Worm (Caenorhabditis elegans): ENCODE measurements around the gene srj-26.
"Not testable (repeated sequence)": the region's sequence is repeated elsewhere in the genome, so short reads cannot be mapped to it uniquely, and the experiment has no call there.

srj-26 gene

DNA sequence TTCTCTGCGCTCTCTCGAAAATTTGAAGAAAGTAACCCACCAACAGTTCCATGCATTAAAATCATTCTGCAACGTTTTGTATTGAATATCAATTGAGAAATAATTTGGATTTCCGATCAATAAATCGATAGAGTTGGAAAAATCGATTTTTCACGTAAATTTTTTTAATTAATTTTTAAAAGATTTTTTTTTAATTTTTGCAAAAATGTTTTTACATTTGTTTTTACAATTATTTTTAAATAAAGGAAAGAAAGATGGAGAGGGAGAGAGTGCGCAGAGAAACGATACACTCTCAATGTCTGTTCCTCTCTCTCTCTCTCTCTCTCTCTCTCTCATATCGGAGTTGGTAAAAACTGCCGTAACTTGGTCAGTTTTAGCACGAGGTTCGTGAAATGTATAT lies 4.6 kb downstream of the srj-26 start, which contains the start of gene ZK262.19:
Gene ZK262.19 (minus strand): TSS at position 101 of the 400 bp plus-strand sequence.
- no peak for TF ChIP-seq unc-62 (GFP tag; optimal IDR thresholded peaks at IDR 0.05)

DNA sequence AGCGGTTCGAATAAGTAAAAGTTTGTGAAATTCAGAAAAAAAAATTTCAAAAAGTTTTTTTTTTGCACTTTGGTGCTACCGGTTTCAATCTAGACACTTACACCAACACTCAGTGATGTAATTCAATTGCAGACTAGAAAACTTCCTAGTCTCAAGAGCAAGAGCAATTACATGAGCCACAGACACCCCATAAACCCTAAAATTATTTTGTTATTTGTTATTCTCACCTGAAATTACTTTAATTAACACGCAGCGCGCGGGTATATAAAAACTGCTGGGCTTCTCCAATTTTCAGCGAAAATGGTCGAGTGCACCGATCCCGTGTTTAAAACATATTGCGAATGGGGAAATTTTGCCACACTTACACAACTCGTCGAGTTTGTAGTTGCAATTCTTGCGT lies 5.4 kb downstream of the srj-26 start, which contains the start of gene srw-83:
Gene srw-83 (plus strand): TSS at position 301 of the 400 bp plus-strand sequence.
- no peak for TF ChIP-seq unc-62 (GFP tag; optimal IDR thresholded peaks at IDR 0.05)

DNA sequence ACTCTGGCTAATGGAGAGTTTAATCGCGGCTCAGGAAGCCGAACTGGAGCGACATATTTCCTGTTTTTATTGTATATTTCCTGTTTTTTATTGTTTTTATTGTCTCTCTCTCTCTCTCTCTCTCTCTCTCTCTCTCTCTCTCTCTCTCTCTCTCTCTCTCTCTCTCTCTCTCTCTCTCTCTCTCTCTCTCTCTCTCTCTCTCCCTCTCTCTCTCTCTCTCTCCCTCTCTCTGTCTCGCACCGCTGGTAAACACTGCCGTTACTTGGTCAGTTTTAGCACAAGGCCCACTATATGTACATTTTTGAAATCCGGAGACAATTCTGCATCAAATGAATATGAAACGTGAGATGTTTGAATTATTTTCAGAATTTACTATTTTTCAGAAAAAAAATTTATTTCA lies 9.9 kb downstream of the srj-26 start:
- TF ChIP-seq unc-62 (GFP tag; optimal IDR thresholded peaks at IDR 0.05), result no peak

DNA sequence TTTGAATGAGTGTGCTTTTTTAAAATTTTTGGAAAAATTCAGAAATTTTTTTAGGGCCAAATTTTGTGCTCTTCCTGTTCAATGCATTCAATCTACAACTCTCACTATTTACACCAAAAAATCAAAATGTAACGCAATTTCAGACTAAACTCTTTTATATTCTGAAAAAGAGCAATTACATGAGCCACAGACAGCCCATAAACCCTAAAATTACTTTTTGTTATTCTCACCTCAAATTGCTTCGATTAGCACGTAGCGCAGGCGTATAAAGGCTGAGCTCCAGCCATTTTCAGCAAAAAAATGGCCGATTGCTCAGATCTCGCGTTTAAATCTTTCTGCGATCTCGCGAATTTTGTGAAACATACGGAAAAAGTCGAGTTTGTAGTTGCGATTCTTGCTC lies 10.6 kb downstream of the srj-26 start, which contains the start of gene srw-82:
Gene srw-82 (plus strand): TSS at position 301 of the 400 bp plus-strand sequence.
- TF ChIP-seq unc-62 (GFP tag; optimal IDR thresholded peaks at IDR 0.05), result no peak

DNA sequence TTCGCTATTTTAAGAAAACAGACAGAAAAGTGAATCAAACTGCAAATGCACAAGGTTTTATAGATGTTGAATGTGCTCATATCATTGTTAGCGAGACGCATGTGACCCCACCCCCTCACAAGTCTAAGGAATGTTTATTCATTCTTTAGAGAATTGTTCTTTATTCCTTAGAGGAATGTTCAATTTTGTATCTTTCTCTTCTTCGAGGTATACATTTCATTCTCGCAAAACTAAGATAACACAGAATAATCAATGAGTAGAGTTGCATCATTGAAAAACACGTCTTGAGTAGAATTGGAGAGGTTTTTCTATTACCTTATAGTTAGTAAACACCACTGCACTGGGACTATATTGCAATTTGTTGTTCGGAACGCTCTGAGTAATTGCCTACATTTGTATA lies 14.1 kb downstream of the srj-26 start, which contains the start of gene ZK262.20:
Gene ZK262.20 (minus strand): TSS at position 101 of the 400 bp plus-strand sequence.
- no peak for TF ChIP-seq unc-62 (GFP tag; optimal IDR thresholded peaks at IDR 0.05)

DNA sequence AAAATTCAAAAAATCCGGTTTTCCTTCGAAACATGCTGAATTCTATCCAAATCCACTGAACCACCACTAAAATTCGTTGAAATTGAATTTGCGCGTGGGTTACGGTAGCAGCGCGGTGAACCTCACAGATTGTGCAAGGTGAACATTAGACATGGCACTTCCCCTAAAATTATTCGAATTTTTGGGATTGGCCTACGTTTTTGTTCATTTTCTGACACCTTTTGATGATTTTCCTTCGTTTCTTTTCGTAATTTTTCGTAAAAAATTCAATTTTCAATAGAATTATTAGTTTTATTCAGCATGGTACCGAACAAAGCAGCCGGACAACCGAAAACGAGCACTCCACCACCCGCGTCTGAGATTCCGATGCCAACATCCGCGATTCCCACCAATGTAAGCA lies 17.2 kb downstream of the srj-26 start, which contains the start of gene ZK262.8:
Gene ZK262.8 (plus strand): TSS at position 301 of the 400 bp plus-strand sequence.
- TF ChIP-seq unc-62 (GFP tag; optimal IDR thresholded peaks at IDR 0.05), result no peak

DNA sequence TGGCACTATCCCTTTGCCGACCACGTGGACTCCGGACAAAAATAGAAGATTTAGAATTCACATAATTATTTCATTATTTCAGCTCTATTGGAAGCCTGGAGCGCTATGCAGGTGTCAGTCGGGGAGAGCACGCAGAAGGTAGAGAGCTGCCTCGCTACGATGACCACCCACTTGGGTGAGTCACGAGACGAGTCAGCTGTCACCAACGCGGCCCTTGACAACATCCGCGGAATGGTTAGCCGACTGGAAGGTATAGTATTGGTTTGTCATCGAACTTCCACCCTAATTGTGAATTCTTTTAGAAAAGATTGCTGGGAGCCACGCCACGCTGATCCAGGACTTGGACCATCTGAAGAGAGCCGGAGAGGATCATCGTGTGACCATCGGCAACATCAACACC lies 18.6 kb downstream of the srj-26 start, which contains the start of gene ZK262.9:
Gene ZK262.9 (plus strand): TSS at position 301 of the 400 bp plus-strand sequence.
- not testable (repeated sequence) for TF ChIP-seq unc-62 (GFP tag; optimal IDR thresholded peaks at IDR 0.05)

DNA sequence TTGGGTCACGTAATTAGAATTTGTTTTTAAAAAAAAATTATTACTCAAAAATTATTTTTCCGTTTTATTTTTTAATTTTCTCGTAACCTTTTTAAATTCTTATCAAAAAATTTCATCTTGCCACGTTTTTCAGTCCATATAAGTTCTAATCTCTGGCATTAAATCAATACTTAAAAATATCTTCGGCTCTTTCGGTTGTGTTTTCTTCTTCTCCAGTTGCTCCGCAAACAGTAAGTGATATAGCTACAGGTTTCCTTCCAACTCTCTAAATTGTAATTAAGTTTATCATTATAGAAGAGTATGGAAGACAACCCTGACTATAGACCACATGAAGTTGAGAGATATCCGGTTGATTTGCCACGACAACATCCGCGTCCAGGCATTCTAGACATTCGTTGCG lies 23.2 kb downstream of the srj-26 start, which contains the start of gene ZK228.1:
Gene ZK228.1 (plus strand): TSS at position 301 of the 400 bp plus-strand sequence.
- no peak for TF ChIP-seq unc-62 (GFP tag; optimal IDR thresholded peaks at IDR 0.05)

DNA sequence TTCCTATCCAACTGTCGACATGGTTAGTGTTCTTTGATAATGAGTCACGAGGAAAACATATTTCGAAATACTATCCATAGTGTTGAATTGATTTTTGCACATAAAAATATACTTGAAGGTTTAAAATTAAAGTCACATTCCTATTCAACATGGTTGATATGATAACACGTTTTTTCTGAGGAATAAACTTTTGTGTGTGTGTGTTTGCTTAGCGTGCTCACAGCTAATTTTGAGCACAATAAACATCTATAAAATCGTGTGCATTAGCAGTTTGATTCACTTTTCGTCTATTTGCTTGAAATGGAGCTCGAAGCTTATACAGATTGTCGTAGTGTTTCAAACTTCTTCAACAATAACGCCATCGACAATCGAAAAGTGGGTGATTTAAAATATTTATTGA lies 35.7 kb downstream of the srj-26 start, which contains the start of gene ZK228.10:
Gene ZK228.10 (plus strand): TSS at position 301 of the 400 bp plus-strand sequence.
- no peak for TF ChIP-seq unc-62 (GFP tag; optimal IDR thresholded peaks at IDR 0.05)

DNA sequence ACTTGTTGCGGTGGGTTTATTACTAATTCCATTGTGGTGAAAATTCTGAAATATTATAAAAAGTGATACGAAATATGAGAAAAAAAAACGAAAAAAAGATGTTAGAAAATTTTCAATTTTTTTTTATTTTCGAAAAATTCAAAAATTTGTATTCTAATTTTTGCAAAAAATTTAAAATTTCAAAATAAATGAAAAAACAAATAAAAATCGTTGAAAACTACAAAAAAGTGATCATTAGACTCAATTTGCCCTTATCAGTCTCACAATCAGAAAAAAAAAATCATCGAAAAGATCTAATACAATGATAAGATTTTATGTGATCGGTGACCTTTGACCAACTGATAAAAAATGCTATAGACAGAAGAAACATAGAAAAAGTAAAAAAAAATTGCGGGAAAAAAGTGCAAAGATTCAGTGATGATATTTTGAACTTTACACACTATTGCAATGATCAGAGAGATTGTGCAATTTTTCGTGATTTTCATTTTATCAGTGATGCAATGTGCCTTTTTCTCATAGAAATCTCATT lies 40.4 kb downstream of the srj-26 start, which contains the start of gene ZK228.3:
Gene ZK228.3 (minus strand): TSS at position 51 of the 529 bp plus-strand sequence.
- no peak for TF ChIP-seq unc-62 (GFP tag; optimal IDR thresholded peaks at IDR 0.05)

DNA sequence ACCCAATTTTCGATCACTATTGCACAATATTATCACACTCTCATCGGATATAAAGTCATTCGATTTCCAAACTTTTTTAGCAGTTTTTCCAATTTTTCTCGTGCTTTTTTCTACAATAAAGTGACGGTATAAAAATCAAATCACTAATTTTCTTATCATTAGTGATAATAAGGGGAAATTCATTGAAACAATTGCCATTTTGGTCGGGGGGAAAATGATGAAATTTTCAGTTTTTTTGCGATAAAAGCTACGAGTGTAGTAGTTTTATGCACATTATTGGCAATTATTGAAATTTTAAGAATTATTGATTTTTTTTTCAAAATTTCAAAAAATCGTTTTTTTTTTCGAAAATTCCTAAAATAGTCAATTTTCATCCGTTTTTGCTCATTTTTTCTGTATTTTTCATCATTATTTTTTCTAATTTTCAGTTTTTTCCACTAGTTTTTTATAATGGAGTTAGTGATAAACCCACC lies 41.5 kb downstream of the srj-26 start, which contains the start of gene ZK228.4:
Gene ZK228.4 (plus strand): TSS at position 423 of the 473 bp plus-strand sequence.
- no peak for TF ChIP-seq unc-62 (GFP tag; optimal IDR thresholded peaks at IDR 0.05)

DNA sequence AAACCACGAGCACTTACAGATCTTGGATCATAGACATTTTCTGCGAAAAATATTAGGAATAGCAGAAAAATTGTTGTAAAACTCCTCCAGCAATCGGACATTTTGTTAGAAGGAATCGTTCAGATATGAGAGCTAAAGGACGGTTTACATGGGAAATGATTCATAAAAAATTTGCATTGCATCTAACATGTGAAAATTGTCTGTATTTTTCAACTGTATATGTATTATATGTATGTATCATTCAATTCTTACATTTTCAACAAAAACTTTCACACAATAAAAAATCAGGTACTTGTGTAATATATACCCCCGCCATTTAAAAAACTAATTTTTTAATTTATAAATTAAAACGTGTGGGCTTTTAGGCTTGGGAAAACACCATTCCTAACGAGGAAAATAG lies 47.2 kb downstream of the srj-26 start, which contains the start of gene ZK228.13:
Gene ZK228.13 (minus strand): TSS at position 101 of the 400 bp plus-strand sequence.
- no peak for TF ChIP-seq unc-62 (GFP tag; optimal IDR thresholded peaks at IDR 0.05)
